Worm (Caenorhabditis elegans) whole organism, L4 larva: Measurements from ENCODE around the gene srh-87.

ENCODE experiments used
- attf-4 ChIP-seq: sonication (generic microtip); optimal IDR thresholded peaks from 3 replicates; lab custom pipeline; 2017; ENCODE audit warnings: missing biosample characterization, missing genetic modification characterization
- ceh-82 ChIP-seq: sonication (generic microtip); optimal IDR thresholded peaks from 2 replicates; lab custom pipeline; 2017; ENCODE audit warnings: missing biosample characterization, missing genetic modification characterization
- fos-1 ChIP-seq: fragments of 150-350 bp; optimal IDR thresholded peaks from 2 replicates; lab custom pipeline; 2014; ENCODE audit warnings: missing biosample characterization, missing genetic modification characterization
- lin-15B ChIP-seq: fragments of 150-350 bp; sonication (generic microtip); optimal IDR thresholded peaks from 3 replicates; lab custom pipeline; 2014; ENCODE audit warnings: missing biosample characterization, missing genetic modification characterization
- mxl-2 ChIP-seq: fragments of 200-800 bp; sonication (Bioruptor generic); conservative IDR thresholded peaks from 2 replicates; pipeline ENCODE4 v1.3.6; 2022; ENCODE audit warnings: missing genetic modification reagents, missing genetic modification characterization, missing compliant biosample characterization
- nhr-11 ChIP-seq: fragments of 150-350 bp; optimal IDR thresholded peaks from 2 replicates; lab custom pipeline; 2014; ENCODE audit warnings: missing biosample characterization, missing genetic modification characterization
- zip-11 ChIP-seq: fragments of 200-800 bp; sonication (Bioruptor generic); IDR thresholded peaks from 2 replicates; pipeline ENCODE4 v1.3.6; 2022; ENCODE audit warnings: missing genetic modification characterization, missing compliant biosample characterization

DNA sequence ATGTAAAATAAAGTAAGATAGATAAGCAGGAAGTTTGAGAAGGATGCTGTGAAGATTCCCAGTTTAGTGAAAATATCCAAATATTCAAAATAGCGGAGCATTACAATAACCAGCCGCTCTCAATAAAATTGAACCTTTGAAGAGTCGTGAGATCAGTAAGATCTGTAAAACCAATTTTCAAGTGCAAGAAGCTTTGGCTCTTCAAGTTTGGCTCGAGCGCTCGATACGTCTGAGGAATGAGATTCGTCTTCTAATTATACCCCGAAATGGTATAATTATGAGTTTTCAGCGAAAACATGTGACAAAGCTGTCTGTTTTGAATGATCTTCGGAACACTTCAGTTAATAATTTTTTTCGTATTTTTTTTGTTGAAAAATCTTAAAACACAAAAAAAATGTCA, 45.6 kb downstream of the srh-87 start, which contains the start of gene str-46:
- no peak for TF ChIP-seq mxl-2
- TF ChIP-seq lin-15B (tag; lab: Kevin White, UChicago) = no peak
- no peak for TF ChIP-seq nhr-11 (tag; lab: Kevin White, UChicago)
- no peak for TF ChIP-seq zip-11
- no peak for TF ChIP-seq ceh-82 (tag; lab: Kevin White, UChicago)
- TF ChIP-seq attf-4 (tag; lab: Kevin White, UChicago) = no peak
- TF ChIP-seq fos-1 (tag; lab: Kevin White, UChicago) = no peak
